Fruit fly (Drosophila melanogaster) whole organism, embryonic: ENCODE measurements around the gene Sec10.

Experiments
- Adf1 ChIP-seq: fragments of 200-800 bp; sonication (Bioruptor generic); IDR thresholded peaks from 2 replicates; pipeline ENCODE4 v1.3.6; 2022; ENCODE audit warnings: missing biosample characterization, missing genetic modification characterization
- Asciz ChIP-seq: fragments of 200-800 bp; sonication (Bioruptor generic); optimal IDR thresholded peaks from 2 replicates; lab custom pipeline; 2017; ENCODE audit warnings: missing biosample characterization, mild to moderate bottlenecking, missing genetic modification characterization, missing genetic modification reagents
- CG10274 ChIP-seq: fragments of 200-800 bp; sonication (Bioruptor generic); optimal IDR thresholded peaks from 3 replicates; lab custom pipeline; 2017; ENCODE audit warnings: missing biosample characterization, mild to moderate bottlenecking, missing genetic modification characterization
- CG11695 ChIP-seq: fragments of 200-800 bp; sonication (Bioruptor generic); IDR thresholded peaks from 3 replicates; pipeline ENCODE4 v1.3.6; 2022; ENCODE audit warnings: missing biosample characterization, missing genetic modification characterization
- CG11696 ChIP-seq: fragments of 200-800 bp; sonication (Bioruptor generic); IDR thresholded peaks from 2 replicates; pipeline ENCODE4 v1.3.6; 2022; ENCODE audit warnings: missing biosample characterization, missing genetic modification characterization
- CG12942 ChIP-seq: fragments of 200-800 bp; sonication (Bioruptor generic); optimal IDR thresholded peaks from 3 replicates; lab custom pipeline; 2016; ENCODE audit warnings: missing biosample characterization, missing genetic modification characterization
- CG13775 ChIP-seq: fragments of 200-800 bp; sonication (Bioruptor generic); optimal IDR thresholded peaks from 3 replicates; lab custom pipeline; 2017; ENCODE audit warnings: missing biosample characterization, mild to moderate bottlenecking, missing genetic modification characterization
- CG16779 ChIP-seq: fragments of 200-800 bp; sonication (Bioruptor generic); IDR thresholded peaks from 2 replicates; pipeline ENCODE4 v1.3.6; 2022; ENCODE audit warnings: missing biosample characterization, missing genetic modification characterization
- CG17829 ChIP-seq: fragments of 200-800 bp; optimal IDR thresholded peaks from 2 replicates; lab custom pipeline; 2019; ENCODE audit warnings: missing biosample characterization, mild to moderate bottlenecking, missing genetic modification characterization, moderate library complexity
- CG30403 ChIP-seq: fragments of 200-800 bp; sonication (Bioruptor generic); optimal IDR thresholded peaks from 3 replicates; lab custom pipeline; 2016; ENCODE audit warnings: missing biosample characterization, missing genetic modification characterization
- CG33213 ChIP-seq: fragments of 200-800 bp; sonication (Bioruptor generic); optimal IDR thresholded peaks from 3 replicates; lab custom pipeline; 2016; ENCODE audit warnings: missing biosample characterization, missing genetic modification characterization
- CG6654 ChIP-seq: fragments of 200-800 bp; sonication (Bioruptor generic); optimal IDR thresholded peaks from 2 replicates; lab custom pipeline; 2017; ENCODE audit warnings: missing biosample characterization, mild to moderate bottlenecking, missing genetic modification characterization
- CG6765 ChIP-seq: fragments of 200-800 bp; sonication (Bioruptor generic); optimal IDR thresholded peaks from 3 replicates; lab custom pipeline; 2017; ENCODE audit warnings: missing biosample characterization, mild to moderate bottlenecking, missing genetic modification characterization
- CG8944 ChIP-seq: fragments of 200-800 bp; sonication (Bioruptor generic); optimal IDR thresholded peaks from 3 replicates; lab custom pipeline; 2016; ENCODE audit warnings: missing biosample characterization, missing genetic modification characterization
- CrebB ChIP-seq: fragments of 200-800 bp; sonication (Bioruptor generic); optimal IDR thresholded peaks from 3 replicates; lab custom pipeline; 2018; ENCODE audit warnings: missing biosample characterization, mild to moderate bottlenecking, missing genetic modification characterization
- D19A ChIP-seq: fragments of 200-800 bp; optimal IDR thresholded peaks from 3 replicates; lab custom pipeline; 2019; ENCODE audit warnings: missing biosample characterization, mild to moderate bottlenecking, missing genetic modification characterization, moderate library complexity
- Fer3 ChIP-seq: fragments of 200-800 bp; sonication (Bioruptor generic); optimal IDR thresholded peaks from 2 replicates; lab custom pipeline; 2018; ENCODE audit warnings: missing biosample characterization, mild to moderate bottlenecking, missing genetic modification characterization, moderate library complexity
- GATAe ChIP-seq: fragments of 200-800 bp; sonication (Bioruptor generic); conservative IDR thresholded peaks from 2 replicates; pipeline ENCODE4 v1.3.6; 2022; ENCODE audit warnings: missing biosample characterization, missing genetic modification characterization
- H15 ChIP-seq: fragments of 200-800 bp; sonication (Bioruptor generic); IDR thresholded peaks from 3 replicates; pipeline ENCODE4 v1.3.6; 2022; ENCODE audit warnings: missing biosample characterization, missing genetic modification characterization
- Jarid2 ChIP-seq: fragments of 200-800 bp; sonication (Bioruptor generic); optimal IDR thresholded peaks from 3 replicates; lab custom pipeline; 2017; ENCODE audit warnings: mild to moderate bottlenecking, missing biosample characterization, missing genetic modification reagents, missing genetic modification characterization
- MTF-1 ChIP-seq: fragments of 200-800 bp; sonication (Bioruptor generic); optimal IDR thresholded peaks from 2 replicates; lab custom pipeline; 2018; ENCODE audit warnings: missing biosample characterization, mild to moderate bottlenecking, missing genetic modification characterization, borderline replicate concordance
- Mes4 ChIP-seq: fragments of 200-800 bp; sonication (Bioruptor generic); optimal IDR thresholded peaks from 2 replicates; lab custom pipeline; 2016; ENCODE audit warnings: missing biosample characterization, missing genetic modification characterization
- Oli ChIP-seq: fragments of 200-800 bp; sonication (Bioruptor generic); optimal IDR thresholded peaks from 2 replicates; lab custom pipeline; 2018; ENCODE audit warnings: missing biosample characterization, mild to moderate bottlenecking, missing genetic modification characterization, moderate library complexity
- Trl ChIP-seq, 3 experiments: fragments of >200 bp in 2 of 3; fragments of 200-800 bp in 1 of 3; sonication (Bioruptor generic) in 1 of 3; optimal IDR thresholded peaks; 2 replicates in 1 of 3; 3 replicates in 2 of 3; lab custom pipeline; 2016 to 2017; ENCODE audit warnings: missing biosample characterization in 1 of 3, missing genetic modification characterization in 1 of 3
- ap ChIP-seq: fragments of 200-800 bp; sonication (Bioruptor generic); IDR thresholded peaks from 2 replicates; pipeline ENCODE4 v1.3.6; 2022; ENCODE audit warnings: missing biosample characterization, missing genetic modification characterization
- az2 ChIP-seq: fragments of 200-800 bp; sonication (Bioruptor generic); optimal IDR thresholded peaks from 3 replicates; lab custom pipeline; 2016; ENCODE audit warnings: missing biosample characterization, missing genetic modification characterization
- bsh ChIP-seq, 2 experiments: fragments of 200-800 bp; sonication (Bioruptor generic); optimal IDR thresholded peaks; 2 replicates each; lab custom pipeline; 2017 to 2018; ENCODE audit warnings: mild to moderate bottlenecking in 2 of 2, missing biosample characterization in 2 of 2, missing genetic modification characterization in 2 of 2, moderate library complexity in 1 of 2
- chinmo ChIP-seq: fragments of 200-800 bp; sonication (Bioruptor generic); IDR thresholded peaks from 4 replicates; pipeline ENCODE4 v1.3.6; 2022; ENCODE audit warnings: missing biosample characterization, missing genetic modification characterization; ENCODE audit not compliant: partially characterized antibody
- exex ChIP-seq: fragments of 200-800 bp; sonication (Bioruptor generic); optimal IDR thresholded peaks from 4 replicates; lab custom pipeline; 2018; ENCODE audit warnings: missing biosample characterization, mild to moderate bottlenecking, missing genetic modification characterization, moderate library complexity
- fd64A ChIP-seq: fragments of 200-800 bp; sonication (Bioruptor generic); optimal IDR thresholded peaks from 3 replicates; lab custom pipeline; 2018; ENCODE audit warnings: missing biosample characterization, mild to moderate bottlenecking, missing genetic modification characterization
- grau ChIP-seq: fragments of 200-800 bp; optimal IDR thresholded peaks from 3 replicates; lab custom pipeline; 2019; ENCODE audit warnings: missing biosample characterization, mild to moderate bottlenecking, missing genetic modification characterization, moderate library complexity
- gsb ChIP-seq: fragments of 200-800 bp; sonication (Bioruptor generic); IDR thresholded peaks from 2 replicates; pipeline ENCODE4 v1.3.6; 2022; ENCODE audit warnings: missing biosample characterization, missing genetic modification characterization
- gt ChIP-seq: fragments of 200-800 bp; sonication (Bioruptor generic); IDR thresholded peaks from 2 replicates; pipeline ENCODE4 v1.3.6; 2022; ENCODE audit warnings: missing biosample characterization, missing genetic modification characterization
- jigr1 ChIP-seq: fragments of 200-800 bp; sonication (Bioruptor generic); IDR thresholded peaks from 3 replicates; pipeline ENCODE4 v1.3.6; 2022; ENCODE audit warnings: missing biosample characterization, missing genetic modification characterization
- knrl ChIP-seq: fragments of 200-800 bp; sonication (Bioruptor generic); IDR thresholded peaks from 3 replicates; pipeline ENCODE4 v1.3.6; 2022; ENCODE audit warnings: missing biosample characterization, missing genetic modification characterization; ENCODE audit not compliant: partially characterized antibody
- mam ChIP-seq: fragments of 200-800 bp; sonication (Bioruptor generic); optimal IDR thresholded peaks from 3 replicates; lab custom pipeline; 2016; ENCODE audit warnings: missing biosample characterization, missing genetic modification characterization
- pnt ChIP-seq: fragments of 200-800 bp; sonication (Bioruptor generic); optimal IDR thresholded peaks from 3 replicates; lab custom pipeline; 2016; ENCODE audit warnings: missing biosample characterization, missing genetic modification characterization
- sd ChIP-seq: fragments of 200-800 bp; sonication (Bioruptor generic); optimal IDR thresholded peaks from 3 replicates; lab custom pipeline; 2018; ENCODE audit warnings: missing biosample characterization, mild to moderate bottlenecking, missing genetic modification characterization, moderate library complexity
- sim ChIP-seq: fragments of 200-800 bp; sonication (Bioruptor generic); IDR thresholded peaks from 2 replicates; pipeline ENCODE4 v1.3.6; 2022; ENCODE audit warnings: missing biosample characterization, missing genetic modification characterization
- slbo ChIP-seq: fragments of 200-800 bp; sonication (Bioruptor generic); IDR thresholded peaks from 2 replicates; pipeline ENCODE4 v1.3.6; 2022; ENCODE audit warnings: missing biosample characterization, missing genetic modification characterization
- sna ChIP-seq: fragments of 200-800 bp; sonication (Bioruptor generic); IDR thresholded peaks from 2 replicates; pipeline ENCODE4 v1.3.6; 2022; ENCODE audit warnings: missing biosample characterization, missing genetic modification characterization; ENCODE audit not compliant: partially characterized antibody
- sqz ChIP-seq: fragments of 200-800 bp; sonication (Bioruptor generic); optimal IDR thresholded peaks from 3 replicates; lab custom pipeline; 2018; ENCODE audit warnings: missing biosample characterization, mild to moderate bottlenecking, missing genetic modification characterization
- tap ChIP-seq: fragments of 200-800 bp; optimal IDR thresholded peaks from 3 replicates; lab custom pipeline; 2019; ENCODE audit warnings: missing biosample characterization, mild to moderate bottlenecking, missing genetic modification characterization, moderate library complexity
- twi ChIP-seq: fragments of 200-800 bp; optimal IDR thresholded peaks from 2 replicates; lab custom pipeline; 2019; ENCODE audit warnings: missing biosample characterization, mild to moderate bottlenecking, missing genetic modification characterization, moderate library complexity
- unpg ChIP-seq: fragments of 200-800 bp; sonication (Bioruptor generic); optimal IDR thresholded peaks from 3 replicates; lab custom pipeline; 2018; ENCODE audit warnings: missing biosample characterization, mild to moderate bottlenecking, missing genetic modification characterization, moderate library complexity
- wdn ChIP-seq: fragments of 200-800 bp; sonication (Bioruptor generic); IDR thresholded peaks from 2 replicates; pipeline ENCODE4 v1.3.6; 2022; ENCODE audit warnings: missing biosample characterization, missing genetic modification characterization
- z ChIP-seq: fragments of 200-800 bp; sonication (Bioruptor generic); IDR thresholded peaks from 3 replicates; pipeline ENCODE4 v1.3.6; 2022; ENCODE audit warnings: missing biosample characterization, missing genetic modification characterization
- zen2 ChIP-seq: fragments of 200-800 bp; sonication (Bioruptor generic); IDR thresholded peaks from 3 replicates; pipeline ENCODE4 v1.3.6; 2022; ENCODE audit warnings: missing biosample characterization, missing genetic modification characterization; ENCODE audit not compliant: partially characterized antibody
- zfh2 ChIP-seq: fragments of 200-800 bp; sonication (Bioruptor generic); optimal IDR thresholded peaks from 2 replicates; lab custom pipeline; 2016; ENCODE audit warnings: missing biosample characterization, missing genetic modification characterization

Gene Sec10

DNA sequence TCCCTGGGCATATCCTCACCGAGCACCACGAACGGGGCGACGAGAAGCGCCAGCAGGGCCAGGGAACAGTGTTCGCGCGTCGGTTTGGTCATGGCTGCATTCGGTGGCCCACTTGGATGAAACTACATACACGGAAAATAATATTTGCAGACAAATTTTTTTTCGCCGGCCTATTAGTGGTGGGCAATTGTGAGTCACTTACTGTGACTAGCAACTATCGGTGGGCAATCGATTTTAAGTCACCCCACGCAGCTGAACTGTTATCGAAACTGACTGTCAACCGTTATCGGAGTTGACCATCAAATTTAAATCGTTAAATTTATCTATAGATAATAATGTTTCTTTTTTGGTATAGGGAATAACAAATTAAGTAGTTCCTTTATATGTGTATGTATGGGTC, 34.7 kb downstream of the Sec10 start, which contains the start of gene CG5510 (continued):
- TF ChIP-seq CG13775 (GFP tag; lab: Kevin White, UChicago): peak; percentile 38
- TF ChIP-seq CG8944 (GFP tag; lab: Kevin White, UChicago): peak; percentile 62
- no peak for TF ChIP-seq unpg (GFP tag; lab: Kevin White, UChicago)
- peak; percentile 53 for TF ChIP-seq grau
- TF ChIP-seq Trl (optimal IDR thresholded peaks at IDR 0.05; lab: Kevin White, UChicago): no peak
- TF ChIP-seq Trl (GFP tag; optimal IDR thresholded peaks at IDR 0.05; lab: Kevin White, UChicago): peak; percentile 40

DNA sequence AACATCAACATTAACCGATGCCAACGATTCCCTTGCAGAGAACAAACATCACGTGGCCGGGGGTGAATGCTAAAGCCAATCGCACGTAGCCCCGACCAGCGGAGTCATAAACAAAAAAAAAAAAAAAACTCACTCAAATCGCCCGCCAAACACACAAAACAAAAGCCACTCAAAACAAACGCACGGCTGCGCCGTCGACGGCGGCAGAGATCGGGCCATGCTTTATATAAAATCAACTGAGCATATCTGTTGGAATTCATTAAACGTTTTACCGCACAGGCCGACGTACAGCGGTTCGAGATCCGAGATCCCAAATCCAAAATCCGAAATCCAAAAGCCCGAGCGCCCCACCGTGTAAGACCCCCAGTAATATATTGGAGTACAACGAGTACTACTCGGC, 37.7 kb downstream of the Sec10 start, which contains the start of gene CG13606:
TSS of gene CG13606 (plus strand) at position 250 of the 400 bp plus-strand sequence.
- TF ChIP-seq gt: no peak
- TF ChIP-seq mam: no peak
- TF ChIP-seq az2 (GFP tag; lab: Kevin White, UChicago): no peak
- no peak for TF ChIP-seq tap (tag; lab: Kevin White, UChicago)
- TF ChIP-seq Oli (tag; lab: Kevin White, UChicago): no peak
- TF ChIP-seq Mes4 (GFP tag; lab: Kevin White, UChicago): no peak
- no peak for TF ChIP-seq CG11696
- TF ChIP-seq sqz (GFP tag; lab: Kevin White, UChicago): peak; percentile 75
- TF ChIP-seq chinmo: peak; percentile 19; the same call in 1 of the 4 replicates
- no peak for TF ChIP-seq gsb
- TF ChIP-seq Jarid2: no peak
- TF ChIP-seq CG11695 (GFP tag; lab: Robert Waterston, UW): no peak
- no peak for TF ChIP-seq exex (tag; lab: Kevin White, UChicago)
- no peak for TF ChIP-seq CG6765 (GFP tag; lab: Kevin White, UChicago)
- TF ChIP-seq MTF-1 (GFP tag; lab: Kevin White, UChicago): no peak
- no peak for TF ChIP-seq H15
- TF ChIP-seq jigr1 (GFP tag; lab: Robert Waterston, UW): no peak
- TF ChIP-seq sd (tag; lab: Kevin White, UChicago): peak; percentile 52
- TF ChIP-seq twi: no peak
- no peak for TF ChIP-seq CG17829
- no peak for TF ChIP-seq CG33213
- TF ChIP-seq CG10274 (GFP tag; lab: Kevin White, UChicago): no peak
- no peak for TF ChIP-seq knrl
- TF ChIP-seq Asciz (GFP tag; lab: Kevin White, UChicago): no peak
- TF ChIP-seq zfh2 (GFP tag; lab: Kevin White, UChicago): no peak
- TF ChIP-seq CG12942 (GFP tag; lab: Kevin White, UChicago): no peak
- TF ChIP-seq Fer3 (tag; lab: Kevin White, UChicago): no peak
- TF ChIP-seq slbo (GFP tag; lab: Robert Waterston, UW): no peak
- TF ChIP-seq bsh (GFP tag; optimal IDR thresholded peaks at IDR 0.05; lab: Kevin White, UChicago): no peak
- TF ChIP-seq CG6654 (GFP tag; lab: Kevin White, UChicago): no peak
- TF ChIP-seq CG16779 (GFP tag; lab: Robert Waterston, UW): no peak
- no peak for TF ChIP-seq CrebB
- peak; percentile 72 for TF ChIP-seq Adf1 (GFP tag; lab: Robert Waterston, UW)
- TF ChIP-seq z (GFP tag; lab: Robert Waterston, UW): peak; percentile 94
- TF ChIP-seq sim (GFP tag; lab: Robert Waterston, UW): no peak
- TF ChIP-seq zen2 (GFP tag; lab: Robert Waterston, UW): 0 out of 3 replicates have a peak, but pooled peaks have one; percentile 43
- no peak for TF ChIP-seq wdn (GFP tag; lab: Robert Waterston, UW)
- no peak for TF ChIP-seq pnt (GFP tag; lab: Kevin White, UChicago)
- TF ChIP-seq D19A (tag; lab: Kevin White, UChicago): no peak
- 0 out of 2 replicates have a peak, but pooled peaks have one; percentile 22 for TF ChIP-seq sna (GFP tag; lab: Robert Waterston, UW)
- no peak for TF ChIP-seq fd64A (GFP tag; lab: Kevin White, UChicago)
- TF ChIP-seq ap (GFP tag; lab: Robert Waterston, UW): no peak
- TF ChIP-seq grau: no peak
- no peak for TF ChIP-seq GATAe
- no peak for TF ChIP-seq CG30403 (GFP tag; lab: Kevin White, UChicago)
